Fruit fly (Drosophila melanogaster) whole organism, embryonic: Measurements from ENCODE around the gene scpr-C.

Experiments
- Asciz ChIP-seq: fragments of 200-800 bp; sonication (Bioruptor generic); optimal IDR thresholded peaks from 2 replicates; lab custom pipeline; 2017; ENCODE audit warnings: missing biosample characterization, mild to moderate bottlenecking, missing genetic modification characterization, missing genetic modification reagents
- BEAF-32 ChIP-seq: fragments of 200-800 bp; sonication (Bioruptor generic); optimal IDR thresholded peaks from 3 replicates; lab custom pipeline; 2017; ENCODE audit warnings: missing biosample characterization, missing genetic modification characterization, mild to moderate bottlenecking, moderate library complexity, missing genetic modification reagents
- CG12104 ChIP-seq: fragments of 200-800 bp; sonication (Bioruptor generic); optimal IDR thresholded peaks from 3 replicates; lab custom pipeline; 2016; ENCODE audit warnings: missing biosample characterization, missing genetic modification characterization
- CG12744 ChIP-seq: fragments of 200-800 bp; sonication (Bioruptor generic); optimal IDR thresholded peaks from 2 replicates; lab custom pipeline; 2016; ENCODE audit warnings: missing biosample characterization, missing genetic modification characterization
- CG13287 ChIP-seq: fragments of 200-800 bp; sonication (Bioruptor generic); IDR thresholded peaks from 2 replicates; pipeline ENCODE4 v1.3.6; 2022; ENCODE audit warnings: missing biosample characterization, missing genetic modification characterization; ENCODE audit not compliant: partially characterized antibody
- CG13296 ChIP-seq: fragments of 200-800 bp; sonication (Bioruptor generic); optimal IDR thresholded peaks from 3 replicates; lab custom pipeline; 2018; ENCODE audit warnings: missing biosample characterization, mild to moderate bottlenecking, missing genetic modification characterization
- CG14014 ChIP-seq: fragments of 200-800 bp; sonication (Bioruptor generic); IDR thresholded peaks from 2 replicates; pipeline ENCODE4 v1.3.6; 2022; ENCODE audit warnings: missing biosample characterization, missing genetic modification characterization
- CG14441 ChIP-seq: fragments of 200-800 bp; sonication (Bioruptor generic); IDR thresholded peaks from 2 replicates; pipeline ENCODE4 v1.3.6; 2022; ENCODE audit warnings: missing biosample characterization, missing genetic modification characterization
- CG15073 ChIP-seq: fragments of 200-800 bp; sonication (Bioruptor generic); optimal IDR thresholded peaks from 2 replicates; lab custom pipeline; 2016; ENCODE audit warnings: missing biosample characterization, missing genetic modification characterization
- CG16863 ChIP-seq: fragments of 200-800 bp; sonication (Bioruptor generic); optimal IDR thresholded peaks from 3 replicates; lab custom pipeline; 2016; ENCODE audit warnings: missing biosample characterization, missing genetic modification characterization
- CG17385 ChIP-seq: fragments of 200-800 bp; sonication (Bioruptor generic); optimal IDR thresholded peaks from 3 replicates; lab custom pipeline; 2018; ENCODE audit warnings: missing biosample characterization, mild to moderate bottlenecking, missing genetic modification characterization
- CG17568 ChIP-seq: fragments of 200-800 bp; sonication (Bioruptor generic); optimal IDR thresholded peaks from 2 replicates; lab custom pipeline; 2018; ENCODE audit warnings: missing biosample characterization, mild to moderate bottlenecking, missing genetic modification characterization, moderate library complexity
- CG17612 ChIP-seq: fragments of 200-800 bp; sonication (Bioruptor generic); IDR thresholded peaks from 2 replicates; pipeline ENCODE4 v1.3.6; 2022; ENCODE audit warnings: missing biosample characterization, missing genetic modification characterization
- CG18599 ChIP-seq: fragments of 200-800 bp; sonication (Bioruptor generic); optimal IDR thresholded peaks from 3 replicates; lab custom pipeline; 2017; ENCODE audit warnings: missing biosample characterization, missing genetic modification characterization, mild to moderate bottlenecking, moderate library complexity, missing genetic modification reagents
- CG18619 ChIP-seq: fragments of 200-800 bp; sonication (Bioruptor generic); optimal IDR thresholded peaks from 3 replicates; lab custom pipeline; 2017; ENCODE audit warnings: missing biosample characterization, mild to moderate bottlenecking, missing genetic modification characterization
- CG2712 ChIP-seq: fragments of 200-800 bp; optimal IDR thresholded peaks from 3 replicates; lab custom pipeline; 2019; ENCODE audit warnings: missing biosample characterization, mild to moderate bottlenecking, missing genetic modification characterization, moderate library complexity
- CG31365 ChIP-seq: fragments of 200-800 bp; sonication (Bioruptor generic); optimal IDR thresholded peaks from 2 replicates; lab custom pipeline; 2018; ENCODE audit warnings: missing biosample characterization, mild to moderate bottlenecking, missing genetic modification characterization
- CG4282 ChIP-seq: fragments of 200-800 bp; sonication (Bioruptor generic); optimal IDR thresholded peaks from 2 replicates; lab custom pipeline; 2016; ENCODE audit warnings: missing biosample characterization, missing genetic modification characterization
- CG43689 ChIP-seq: fragments of 200-800 bp; sonication (Bioruptor generic); IDR thresholded peaks from 2 replicates; pipeline ENCODE4 v1.3.6; 2022; ENCODE audit warnings: missing biosample characterization, missing genetic modification characterization
- CG6175 ChIP-seq: fragments of 200-800 bp; sonication (Bioruptor generic); IDR thresholded peaks from 3 replicates; pipeline ENCODE4 v1.3.6; 2022; ENCODE audit warnings: missing biosample characterization, missing genetic modification characterization
- CG6683 ChIP-seq: fragments of 200-800 bp; sonication (Bioruptor generic); optimal IDR thresholded peaks from 2 replicates; lab custom pipeline; 2017; ENCODE audit warnings: missing biosample characterization, mild to moderate bottlenecking, missing genetic modification characterization, missing genetic modification reagents
- CG7786 ChIP-seq: fragments of 200-800 bp; sonication (Bioruptor generic); optimal IDR thresholded peaks from 2 replicates; lab custom pipeline; 2016; ENCODE audit warnings: missing biosample characterization, missing genetic modification characterization
- CG8089 ChIP-seq: fragments of 200-800 bp; sonication (Bioruptor generic); optimal IDR thresholded peaks from 3 replicates; lab custom pipeline; 2016; ENCODE audit warnings: missing biosample characterization, missing genetic modification characterization
- CG9609 ChIP-seq: fragments of 200-800 bp; sonication (Bioruptor generic); optimal IDR thresholded peaks from 3 replicates; lab custom pipeline; 2016; ENCODE audit warnings: missing biosample characterization, missing genetic modification characterization
- Chrac-16 ChIP-seq: fragments of 200-800 bp; sonication (Bioruptor generic); optimal IDR thresholded peaks from 3 replicates; lab custom pipeline; 2016; ENCODE audit warnings: missing biosample characterization, missing genetic modification characterization
- CkIIα-i1 ChIP-seq: fragments of 200-800 bp; sonication (Bioruptor generic); IDR thresholded peaks from 2 replicates; pipeline ENCODE4 v1.3.6; 2022; ENCODE audit warnings: missing biosample characterization, missing genetic modification characterization
- E2f1 ChIP-seq: fragments of 200-800 bp; sonication (Bioruptor generic); IDR thresholded peaks from 2 replicates; pipeline ENCODE4 v1.3.6; 2022; ENCODE audit warnings: missing biosample characterization, missing genetic modification characterization
- Gsc ChIP-seq: fragments of 200-800 bp; sonication (Bioruptor generic); IDR thresholded peaks from 2 replicates; pipeline ENCODE4 v1.3.6; 2022; ENCODE audit warnings: missing biosample characterization, missing genetic modification characterization
- HLH54F ChIP-seq: fragments of 200-800 bp; sonication (Bioruptor generic); optimal IDR thresholded peaks from 3 replicates; lab custom pipeline; 2016; ENCODE audit warnings: missing biosample characterization, missing genetic modification characterization
- NFAT ChIP-seq: fragments of 200-800 bp; sonication (Bioruptor generic); IDR thresholded peaks from 2 replicates; pipeline ENCODE4 v1.3.6; 2022; ENCODE audit warnings: missing biosample characterization, missing genetic modification characterization
- Nf-YA ChIP-seq: fragments of 200-800 bp; sonication (Bioruptor generic); IDR thresholded peaks from 2 replicates; pipeline ENCODE4 v1.3.6; 2022; ENCODE audit warnings: missing biosample characterization, missing genetic modification characterization
- Side ChIP-seq: fragments of 200-800 bp; sonication (Bioruptor generic); optimal IDR thresholded peaks from 2 replicates; lab custom pipeline; 2016; ENCODE audit warnings: missing biosample characterization, missing genetic modification characterization
- Usf ChIP-seq: fragments of 200-800 bp; sonication (Bioruptor generic); optimal IDR thresholded peaks from 2 replicates; lab custom pipeline; 2017; ENCODE audit warnings: missing genotype, missing biosample characterization, missing genetic modification characterization
- btn ChIP-seq: fragments of 200-800 bp; sonication (Bioruptor generic); optimal IDR thresholded peaks from 2 replicates; lab custom pipeline; 2016; ENCODE audit warnings: missing biosample characterization, missing genetic modification characterization
- crc ChIP-seq: fragments of 200-800 bp; sonication (Bioruptor generic); optimal IDR thresholded peaks from 2 replicates; lab custom pipeline; 2016; ENCODE audit warnings: missing biosample characterization, missing genetic modification characterization
- ems ChIP-seq: fragments of 200-800 bp; sonication (Bioruptor generic); optimal IDR thresholded peaks from 3 replicates; lab custom pipeline; 2016; ENCODE audit warnings: missing biosample characterization, missing genetic modification characterization
- esg ChIP-seq: fragments of 200-800 bp; sonication (Bioruptor generic); conservative IDR thresholded peaks from 2 replicates; pipeline ENCODE4 v1.3.6; 2022; ENCODE audit warnings: missing biosample characterization, missing genetic modification characterization
- eyg ChIP-seq: fragments of 200-800 bp; sonication (Bioruptor generic); optimal IDR thresholded peaks from 3 replicates; lab custom pipeline; 2016; ENCODE audit warnings: missing biosample characterization, missing genetic modification characterization
- gcm2 ChIP-seq: fragments of 200-800 bp; sonication (Bioruptor generic); optimal IDR thresholded peaks from 2 replicates; lab custom pipeline; 2016; ENCODE audit warnings: missing biosample characterization, missing genetic modification characterization
- gem ChIP-seq: fragments of 200-800 bp; sonication (Bioruptor generic); optimal IDR thresholded peaks from 2 replicates; lab custom pipeline; 2019; ENCODE audit warnings: missing biosample characterization, mild to moderate bottlenecking, missing genetic modification characterization, moderate library complexity
- gro ChIP-seq: fragments of 200-800 bp; sonication (Bioruptor generic); optimal IDR thresholded peaks from 2 replicates; lab custom pipeline; 2016; ENCODE audit warnings: missing biosample characterization, missing genetic modification characterization
- mam ChIP-seq: fragments of 200-800 bp; sonication (Bioruptor generic); optimal IDR thresholded peaks from 3 replicates; lab custom pipeline; 2016; ENCODE audit warnings: missing biosample characterization, missing genetic modification characterization
- oc ChIP-seq: fragments of 200-800 bp; sonication (Bioruptor generic); optimal IDR thresholded peaks from 2 replicates; lab custom pipeline; 2018; ENCODE audit warnings: missing biosample characterization, mild to moderate bottlenecking, missing genetic modification characterization, moderate library complexity
- ranshi ChIP-seq: fragments of 200-800 bp; sonication (Bioruptor generic); IDR thresholded peaks from 2 replicates; pipeline ENCODE4 v1.3.6; 2022; ENCODE audit warnings: missing biosample characterization, missing genetic modification characterization
- shn ChIP-seq: fragments of 200-800 bp; sonication (Bioruptor generic); optimal IDR thresholded peaks from 3 replicates; lab custom pipeline; 2016; ENCODE audit warnings: missing biosample characterization, missing genetic modification characterization
- sima ChIP-seq: fragments of 200-800 bp; sonication (Bioruptor generic); optimal IDR thresholded peaks from 2 replicates; lab custom pipeline; 2016; ENCODE audit warnings: missing biosample characterization, missing genetic modification characterization
- ssp ChIP-seq: fragments of 200-800 bp; sonication (Bioruptor generic); IDR thresholded peaks from 2 replicates; pipeline ENCODE4 v1.3.6; 2022; ENCODE audit warnings: missing biosample characterization, missing genetic modification characterization
- tap ChIP-seq: fragments of 200-800 bp; optimal IDR thresholded peaks from 3 replicates; lab custom pipeline; 2019; ENCODE audit warnings: missing biosample characterization, mild to moderate bottlenecking, missing genetic modification characterization, moderate library complexity
- toy ChIP-seq: fragments of 200-800 bp; sonication (Bioruptor generic); IDR thresholded peaks from 2 replicates; pipeline ENCODE4 v1.3.6; 2022; ENCODE audit warnings: missing biosample characterization, missing genetic modification characterization
- wor ChIP-seq: fragments of 200-800 bp; sonication (Bioruptor generic); IDR thresholded peaks from 2 replicates; pipeline ENCODE4 v1.3.6; 2022; ENCODE audit warnings: missing biosample characterization, missing genetic modification characterization

Gene scpr-C

dm6 chr3R:11211291-11212061 lies 13.8 kb upstream of the scpr-C start (continued):
- TF ChIP-seq Chrac-16 (GFP tag; lab: Kevin White, UChicago) (peak; percentile 77), ems (GFP tag; lab: Kevin White, UChicago) (peak; percentile 67), CG15073 (GFP tag; lab: Kevin White, UChicago) (no peak), Usf (peak; percentile 20), CG4282 (peak; percentile 14), ssp (GFP tag; lab: Robert Waterston, UW) (peak; percentile 57; the same call in 1 of the 2 replicates), ranshi (GFP tag; lab: Robert Waterston, UW) (peak; percentile 68), CG17612 (GFP tag; lab: Robert Waterston, UW) (peak; percentile 76), Asciz (GFP tag; lab: Kevin White, UChicago) (peak; percentile 73), CG7786 (GFP tag; lab: Kevin White, UChicago) (peak; percentile 70), shn (GFP tag; lab: Kevin White, UChicago) (peak; percentile 61), CG6175 (GFP tag; lab: Robert Waterston, UW) (peak; percentile 63; the same call in 1 of the 3 replicates), wor (peak; percentile 30; the same call in 1 of the 2 replicates), CG13287 (GFP tag; lab: Robert Waterston, UW) (no peak; the same call in 1 of the 2 replicates), CG9609 (GFP tag; lab: Kevin White, UChicago) (peak; percentile 62), Gsc (GFP tag; lab: Robert Waterston, UW) (no peak), CG14441 (GFP tag; lab: Robert Waterston, UW) (peak; percentile 83), mam (GFP tag; lab: Kevin White, UChicago) (peak; percentile 87), E2f1 (GFP tag; lab: Robert Waterston, UW) (peak; percentile 60), NFAT (peak; percentile 87), crc (GFP tag; lab: Kevin White, UChicago) (peak; percentile 41), btn (GFP tag; lab: Kevin White, UChicago) (no peak), CG13296 (GFP tag; lab: Kevin White, UChicago) (peak; percentile 65), CG31365 (tag; lab: Kevin White, UChicago) (no peak), gem (tag; lab: Kevin White, UChicago) (peak; percentile 80), CG8089 (peak; percentile 19), CG18619 (GFP tag; lab: Kevin White, UChicago) (peak; percentile 40), gro (GFP tag; lab: Kevin White, UChicago) (peak; percentile 70), oc (tag; lab: Kevin White, UChicago) (no peak), CG12104 (GFP tag; lab: Kevin White, UChicago) (no peak), CG18599 (GFP tag; lab: Kevin White, UChicago) (peak; percentile 73), gcm2 (GFP tag; lab: Kevin White, UChicago) (peak; percentile 18), CkIIα-i1 (GFP tag; lab: Robert Waterston, UW) (no peak), tap (peak; percentile 45), eyg (GFP tag; lab: Kevin White, UChicago) (peak; percentile 29), sima (no peak), CG2712 (tag; lab: Kevin White, UChicago) (peak; percentile 72), CG16863 (GFP tag; lab: Kevin White, UChicago) (peak; percentile 68), esg (peak; percentile 52), HLH54F (GFP tag; lab: Kevin White, UChicago) (peak; percentile 74), CG43689 (GFP tag; lab: Robert Waterston, UW) (no peak), CG17568 (peak; percentile 33), CG6683 (GFP tag; lab: Kevin White, UChicago) (no peak), BEAF-32 (GFP tag; lab: Kevin White, UChicago) (peak; percentile 5), toy (peak; percentile 35; the same call in 1 of the 2 replicates), CG17385 (peak; percentile 64), Side (GFP tag; lab: Kevin White, UChicago) (peak; percentile 53), Nf-YA (GFP tag; lab: Robert Waterston, UW) (peak; percentile 56), CG14014 (GFP tag; lab: Robert Waterston, UW) (peak; percentile 80), CG12744 (GFP tag; lab: Kevin White, UChicago) (peak; percentile 64)
